Fruit fly (Drosophila melanogaster) whole organism, wandering third instar larva: ENCODE measurements around the gene CG15643.
A peak's percentile ranks its signal among the peaks of the same experiment; 100 is the strongest.

ENCODE experiments used
- Abd-B ChIP-seq: fragments of >200 bp; optimal IDR thresholded peaks from 2 replicates; lab custom pipeline; 2017; ENCODE audit warnings: missing biosample characterization, missing genetic modification characterization
- CG32264 ChIP-seq: fragments of 200-800 bp; sonication (Bioruptor generic); optimal IDR thresholded peaks from 2 replicates; lab custom pipeline; 2016; ENCODE audit warnings: missing biosample characterization, missing genetic modification characterization
- CG9705 ChIP-seq: fragments of 200-800 bp; sonication (Bioruptor generic); optimal IDR thresholded peaks from 2 replicates; lab custom pipeline; 2018; ENCODE audit warnings: missing biosample characterization, mild to moderate bottlenecking, missing genetic modification characterization
- CrebA ChIP-seq: fragments of 200-800 bp; sonication (Bioruptor generic); optimal IDR thresholded peaks from 2 replicates; lab custom pipeline; 2016; ENCODE audit warnings: missing biosample characterization, mild to moderate bottlenecking, missing genetic modification characterization, borderline replicate concordance
- Dfd ChIP-seq: fragments of >200 bp; optimal IDR thresholded peaks from 2 replicates; lab custom pipeline; 2017; ENCODE audit warnings: missing biosample characterization, missing genetic modification characterization
- Dif ChIP-seq: fragments of 200-275, 200-300 bp; sonication (Bioruptor generic); optimal IDR thresholded peaks from 2 replicates; lab custom pipeline; 2018; ENCODE audit warnings: missing biosample characterization, missing genetic modification characterization; ENCODE audit not compliant: partially characterized antibody
- GATAd ChIP-seq: sonication (Bioruptor generic); optimal IDR thresholded peaks from 2 replicates; lab custom pipeline; 2016; ENCODE audit warnings: missing biosample characterization, missing genetic modification characterization
- HLH106 ChIP-seq: fragments of 200-800 bp; optimal IDR thresholded peaks from 3 replicates; lab custom pipeline; 2019; ENCODE audit warnings: missing biosample characterization, mild to moderate bottlenecking, missing genetic modification characterization, moderate library complexity
- Hnf4 ChIP-seq: fragments of 200-800 bp; sonication (Bioruptor generic); optimal IDR thresholded peaks from 2 replicates; lab custom pipeline; 2016; ENCODE audit warnings: missing biosample characterization, mild to moderate bottlenecking, missing genetic modification characterization
- Hr78 ChIP-seq: fragments of >200 bp; optimal IDR thresholded peaks from 2 replicates; lab custom pipeline; 2017; ENCODE audit warnings: missing biosample characterization, missing genetic modification characterization
- Hr83 ChIP-seq: fragments of 200-300 bp; sonication (Bioruptor generic); optimal IDR thresholded peaks from 2 replicates; lab custom pipeline; 2016; ENCODE audit warnings: missing biosample characterization, mild to moderate bottlenecking, missing genetic modification characterization, moderate library complexity; ENCODE audit not compliant: poor library complexity, severe bottlenecking
- Jra ChIP-seq: sonication (Bioruptor generic); optimal IDR thresholded peaks from 2 replicates; lab custom pipeline; 2016; ENCODE audit warnings: missing biosample characterization, missing genetic modification characterization
- Mio ChIP-seq: sonication (Bioruptor generic); optimal IDR thresholded peaks from 2 replicates; lab custom pipeline; 2016; ENCODE audit warnings: missing biosample characterization, missing genetic modification characterization
- Myc ChIP-seq: fragments of >200 bp; optimal IDR thresholded peaks from 2 replicates; lab custom pipeline; 2017
- N ChIP-seq: fragments of >200 bp; optimal IDR thresholded peaks from 2 replicates; lab custom pipeline; 2018; ENCODE audit warnings: missing biosample characterization, missing external identifiers, missing genetic modification characterization
- OdsH ChIP-seq: fragments of 200-800 bp; sonication (Bioruptor generic); optimal IDR thresholded peaks from 2 replicates; lab custom pipeline; 2016; ENCODE audit warnings: missing biosample characterization, mild to moderate bottlenecking, missing genetic modification characterization
- Rel ChIP-seq, 2 experiments: fragments of 200-800 bp; sonication (Bioruptor generic) in 1 of 2; optimal IDR thresholded peaks; 2 replicates in 1 of 2; 3 replicates in 1 of 2; lab custom pipeline; 2016 to 2019; ENCODE audit warnings: mild to moderate bottlenecking in 2 of 2, missing biosample characterization in 2 of 2, missing genetic modification characterization in 2 of 2, moderate library complexity in 1 of 2
- Sp1 ChIP-seq: fragments of 200-800 bp; sonication (Bioruptor generic); optimal IDR thresholded peaks from 3 replicates; lab custom pipeline; 2019; ENCODE audit warnings: missing biosample characterization, mild to moderate bottlenecking, missing genetic modification characterization, moderate library complexity
- Vsx2 ChIP-seq: fragments of 200-300, 225-300 bp; sonication (Bioruptor generic); optimal IDR thresholded peaks from 2 replicates; lab custom pipeline; 2018; ENCODE audit warnings: missing biosample characterization, missing genetic modification characterization; ENCODE audit not compliant: partially characterized antibody
- br ChIP-seq: fragments of 200-800 bp; sonication (Bioruptor generic); optimal IDR thresholded peaks from 2 replicates; lab custom pipeline; 2016; ENCODE audit warnings: missing biosample characterization, missing genetic modification characterization
- brk ChIP-seq: fragments of 200-800 bp; sonication (Bioruptor generic); optimal IDR thresholded peaks from 2 replicates; lab custom pipeline; 2016; ENCODE audit warnings: missing biosample characterization, mild to moderate bottlenecking, missing genetic modification characterization
- dl ChIP-seq, 2 experiments: fragments of 175-275, 200-275 bp in 1 of 2; fragments of 200-275 bp in 1 of 2; sonication (Bioruptor generic); optimal IDR thresholded peaks; lab custom pipeline; 2018; ENCODE audit warnings: mild to moderate bottlenecking in 2 of 2, missing biosample characterization in 2 of 2, missing genetic modification characterization in 2 of 2, moderate library complexity in 2 of 2; ENCODE audit not compliant: partially characterized antibody in 2 of 2, insufficient read depth in 1 of 2
- dmrt93B ChIP-seq: fragments of 200-800 bp; sonication (Bioruptor generic); optimal IDR thresholded peaks from 2 replicates; lab custom pipeline; 2018; ENCODE audit warnings: missing biosample characterization, mild to moderate bottlenecking, missing genetic modification characterization
- dsf ChIP-seq: sonication (Bioruptor generic); optimal IDR thresholded peaks from 2 replicates; lab custom pipeline; 2016; ENCODE audit warnings: missing biosample characterization, missing genetic modification characterization, borderline replicate concordance
- ey ChIP-seq: fragments of 200-800 bp; sonication (Bioruptor generic); optimal IDR thresholded peaks from 2 replicates; lab custom pipeline; 2016; ENCODE audit warnings: missing biosample characterization, missing genetic modification characterization
- foxo ChIP-seq, 2 experiments: fragments of 200-800 bp; sonication (Bioruptor generic); optimal IDR thresholded peaks; 2 replicates in 1 of 2; 3 replicates in 1 of 2; lab custom pipeline; 2016 to 2017; ENCODE audit warnings: missing biosample characterization in 2 of 2, missing genetic modification characterization in 2 of 2
- fru ChIP-seq: fragments of 200-800 bp; sonication (Bioruptor generic); optimal IDR thresholded peaks from 3 replicates; lab custom pipeline; 2016; ENCODE audit warnings: missing biosample characterization, mild to moderate bottlenecking, missing genetic modification characterization
- h ChIP-seq: fragments of 200-800 bp; sonication (Bioruptor generic); optimal IDR thresholded peaks from 3 replicates; lab custom pipeline; 2016; ENCODE audit warnings: missing biosample characterization, mild to moderate bottlenecking, missing genetic modification characterization
- jim ChIP-seq: fragments of 175-275, 200-325 bp; sonication (Bioruptor generic); optimal IDR thresholded peaks from 2 replicates; lab custom pipeline; 2016; ENCODE audit warnings: missing biosample characterization, mild to moderate bottlenecking, missing genetic modification characterization
- lola ChIP-seq: fragments of >200 bp; optimal IDR thresholded peaks from 2 replicates; lab custom pipeline; 2017; ENCODE audit warnings: missing biosample characterization, missing genetic modification characterization
- pan ChIP-seq: fragments of >200 bp; optimal IDR thresholded peaks from 2 replicates; lab custom pipeline; 2017
- psq ChIP-seq: fragments of 200-800 bp; sonication (Bioruptor generic); optimal IDR thresholded peaks from 3 replicates; lab custom pipeline; 2017; ENCODE audit warnings: missing biosample characterization, mild to moderate bottlenecking, missing genetic modification characterization, moderate library complexity
- rgr ChIP-seq: fragments of 200-800 bp; sonication (Bioruptor generic); optimal IDR thresholded peaks from 3 replicates; lab custom pipeline; 2016; ENCODE audit warnings: missing biosample characterization, mild to moderate bottlenecking, missing genetic modification characterization
- sage ChIP-seq: fragments of 200-800 bp; sonication (Bioruptor generic); optimal IDR thresholded peaks from 2 replicates; lab custom pipeline; 2016; ENCODE audit warnings: missing biosample characterization, mild to moderate bottlenecking, missing genetic modification characterization
- sv ChIP-seq: fragments of 200-800 bp; sonication (Bioruptor generic); optimal IDR thresholded peaks from 3 replicates; lab custom pipeline; 2016; ENCODE audit warnings: missing biosample characterization, missing genetic modification characterization
- tai ChIP-seq: sonication (Bioruptor generic); optimal IDR thresholded peaks from 2 replicates; lab custom pipeline; 2016; ENCODE audit warnings: missing biosample characterization, missing genetic modification characterization
- usp ChIP-seq: fragments of >200 bp; optimal IDR thresholded peaks from 2 replicates; lab custom pipeline; 2017; ENCODE audit warnings: missing biosample characterization, missing genetic modification characterization
- woc ChIP-seq: sonication (Bioruptor generic); optimal IDR thresholded peaks from 2 replicates; lab custom pipeline; 2016; ENCODE audit warnings: missing biosample characterization, mild to moderate bottlenecking, missing genetic modification characterization

Gene CG15643

DNA sequence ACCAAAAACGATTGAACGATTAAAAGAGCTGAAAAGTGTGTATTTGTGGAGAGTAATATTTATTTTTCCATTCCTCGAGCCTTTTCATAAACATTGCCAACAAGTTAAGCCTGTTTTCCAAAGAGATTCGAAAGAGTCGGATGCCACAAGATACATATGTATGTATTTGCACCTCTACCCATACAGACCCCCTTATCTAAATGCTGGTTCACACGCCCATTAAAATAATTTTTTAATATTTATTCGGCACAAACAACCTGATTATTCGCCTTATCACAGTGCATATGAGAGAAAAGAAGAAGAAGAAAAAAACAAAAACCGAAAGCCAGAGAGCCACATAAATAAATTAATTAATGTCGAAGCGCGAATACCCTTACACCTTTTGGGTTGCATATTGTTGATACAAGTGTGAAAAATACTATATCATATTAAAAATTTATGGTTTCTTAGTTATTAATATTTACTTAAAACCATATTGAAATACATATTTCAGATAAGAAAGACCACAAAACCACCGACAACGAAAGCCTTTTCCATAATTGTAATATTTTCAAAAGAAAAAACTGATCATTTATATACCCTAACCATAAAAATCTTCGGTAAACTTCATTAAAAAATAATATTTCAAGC lies 3.5 kb downstream of the CG15643 start (continued):
- no peak for TF ChIP-seq lola (GFP tag; lab: Kevin White, UChicago)
- TF ChIP-seq, all 38 proteins: peak for 8

- TF ChIP-seq GATAd (no peak), Rel (GFP tag; optimal IDR thresholded peaks at IDR 0.05; lab: Kevin White, UChicago) (no peak), Rel (tag; optimal IDR thresholded peaks at IDR 0.05; lab: Kevin White, UChicago) (no peak), Myc (lab: Kevin White, UChicago) (no peak), tai (GFP tag; lab: Kevin White, UChicago) (no peak), foxo (GFP tag; optimal IDR thresholded peaks at IDR 0.05; lab: Kevin White, UChicago) (no peak), dsf (GFP tag; lab: Kevin White, UChicago) (no peak), HLH106 (tag; lab: Kevin White, UChicago) (no peak), Vsx2 (GFP tag; lab: Kevin White, UChicago) (no peak), dmrt93B (GFP tag; lab: Kevin White, UChicago) (no peak), OdsH (no peak), Hr78 (GFP tag; lab: Kevin White, UChicago) (no peak), h (GFP tag; lab: Kevin White, UChicago) (no peak), usp (GFP tag; lab: Kevin White, UChicago) (no peak), Mio (no peak), lola (GFP tag; lab: Kevin White, UChicago) (no peak)
Measured at dm6 chrX:15555945-15556344, 16.0 kb downstream of the CG15643 start, which contains the start of gene CG42300. CG42300 (minus strand) TSS chrX:15556045.

DNA sequence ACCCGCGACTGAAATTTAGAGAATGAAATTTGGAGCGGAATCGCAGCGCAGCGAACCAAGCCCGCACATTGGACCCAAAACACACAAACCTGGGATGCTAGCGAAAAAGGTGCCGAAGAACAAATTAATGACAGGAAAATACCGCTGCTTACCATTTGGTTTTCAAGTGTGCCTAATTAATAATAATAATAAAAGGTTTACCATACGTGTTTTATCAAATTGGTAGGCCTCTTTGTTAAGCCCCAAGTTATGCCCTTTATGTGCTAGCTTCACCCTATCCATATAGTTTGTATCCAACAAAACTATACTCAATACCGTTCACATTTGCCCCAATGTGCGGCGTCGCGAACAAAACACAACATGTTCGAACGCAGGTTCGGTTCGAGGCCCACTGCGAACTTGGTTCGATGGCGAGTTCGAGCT lies 17.7 kb downstream of the CG15643 start, which contains the start of gene Ac13E:
Ac13E (minus strand) TSS at position 23 of the 423 bp plus-strand sequence.
- TF ChIP-seq sage: peak; percentile 84
- peak; percentile 91 for TF ChIP-seq h (GFP tag; lab: Kevin White, UChicago)
- no peak for TF ChIP-seq Hr83
- peak; percentile 72 for TF ChIP-seq brk
- peak; percentile 81 for TF ChIP-seq Hnf4 (GFP tag; lab: Kevin White, UChicago)
- TF ChIP-seq CG9705 (GFP tag; lab: Kevin White, UChicago): peak; percentile 91
- TF ChIP-seq dsf (GFP tag; lab: Kevin White, UChicago): peak; percentile 39
- TF ChIP-seq HLH106 (tag; lab: Kevin White, UChicago): peak; percentile 91
- TF ChIP-seq lola (GFP tag; lab: Kevin White, UChicago): no peak
- TF ChIP-seq woc (GFP tag; lab: Kevin White, UChicago): peak; percentile 92
- no peak for TF ChIP-seq pan (lab: Kevin White, UChicago)
- TF ChIP-seq Hr78 (GFP tag; lab: Kevin White, UChicago): no peak
- peak; percentile 51 for TF ChIP-seq CG32264 (GFP tag; lab: Kevin White, UChicago)
- TF ChIP-seq rgr (GFP tag; lab: Kevin White, UChicago): peak; percentile 90
- TF ChIP-seq br (GFP tag; lab: Kevin White, UChicago): peak; percentile 92
- TF ChIP-seq Dfd: no peak
- TF ChIP-seq tai (GFP tag; lab: Kevin White, UChicago): peak; percentile 79
- TF ChIP-seq Jra: peak; percentile 54
- no peak for TF ChIP-seq GATAd
- TF ChIP-seq Mio: no peak
- TF ChIP-seq ey (GFP tag; lab: Kevin White, UChicago): peak; percentile 87
- peak; percentile 36 for TF ChIP-seq CrebA (GFP tag; lab: Kevin White, UChicago)
- TF ChIP-seq Vsx2 (GFP tag; lab: Kevin White, UChicago): no peak
- TF ChIP-seq Myc (lab: Kevin White, UChicago): no peak
- peak; percentile 88 for TF ChIP-seq OdsH
- TF ChIP-seq N (GFP tag; lab: Kevin White, UChicago): no peak
- TF ChIP-seq Rel (GFP tag; optimal IDR thresholded peaks at IDR 0.05; lab: Kevin White, UChicago): peak; percentile 64
- TF ChIP-seq Rel (tag; optimal IDR thresholded peaks at IDR 0.05; lab: Kevin White, UChicago): peak; percentile 48
- no peak for TF ChIP-seq dl (GFP tag; optimal IDR thresholded peaks at IDR 0.05; lab: Kevin White, UChicago; ENCODE audit: insufficient read depth in 1 of 2, partially characterized antibody in 2 of 2)
- TF ChIP-seq psq (GFP tag; lab: Kevin White, UChicago): peak; percentile 81
- TF ChIP-seq Sp1 (GFP tag; lab: Kevin White, UChicago): peak; percentile 90
- peak; percentile 34 to 92 for TF ChIP-seq foxo (GFP tag; optimal IDR thresholded peaks at IDR 0.05; lab: Kevin White, UChicago)
- no peak for TF ChIP-seq usp (GFP tag; lab: Kevin White, UChicago)
- TF ChIP-seq jim (GFP tag; lab: Kevin White, UChicago): no peak
- TF ChIP-seq Dif (GFP tag; lab: Kevin White, UChicago): no peak
- TF ChIP-seq fru (GFP tag; lab: Kevin White, UChicago): peak; percentile 93
- peak; percentile 88 for TF ChIP-seq dmrt93B (GFP tag; lab: Kevin White, UChicago)
- no peak for TF ChIP-seq Abd-B (GFP tag; lab: Kevin White, UChicago)
- peak; percentile 94 for TF ChIP-seq sv (GFP tag; lab: Kevin White, UChicago)
- TF ChIP-seq, all 38 proteins: peak for 23
